Worm (Caenorhabditis elegans): ENCODE measurements around the gene lido-17.

ce11 chrII:9441838-9442237, 49.2 kb upstream of the lido-17 start, which contains the start of gene chil-16:
- TF ChIP-seq aly-1 (tag; optimal IDR thresholded peaks at IDR 0.05) (no peak), ama-1 (optimal IDR thresholded peaks at IDR 0.05) (no peak), pes-1 (GFP tag; IDR thresholded peaks at IDR 0.05) (no peak), sea-1 (GFP tag; conservative IDR thresholded peaks at IDR 0.05) (no peak), flt-1 (GFP tag; IDR thresholded peaks at IDR 0.05) (no peak), ceh-36 (tag; optimal IDR thresholded peaks at IDR 0.05) (no peak), hnd-1 (tag; optimal IDR thresholded peaks at IDR 0.05) (no peak), ets-7 (tag; optimal IDR thresholded peaks at IDR 0.05) (no peak), tra-4 (tag; optimal IDR thresholded peaks at IDR 0.05) (no peak), tbx-37 (GFP tag; conservative IDR thresholded peaks at IDR 0.05) (no peak), tbx-11 (GFP tag; IDR thresholded peaks at IDR 0.05) (no peak), B0310.2 (tag; optimal IDR thresholded peaks at IDR 0.05) (no peak), scrt-1 (GFP tag; IDR thresholded peaks at IDR 0.05) (no peak), hmg-4 (GFP tag; optimal IDR thresholded peaks at IDR 0.05) (no peak)
